Fruit fly (Drosophila melanogaster) whole organism, pupa: ENCODE data around the gene CG13060.

Experiments used
- CG10348 ChIP-seq: fragments of 200-800 bp; sonication (Bioruptor generic); IDR thresholded peaks from 2 replicates; pipeline ENCODE4 v1.3.6; 2022; ENCODE audit warnings: missing biosample characterization, missing genetic modification characterization
- CG12605 ChIP-seq: fragments of 200-800 bp; sonication (Bioruptor generic); IDR thresholded peaks from 2 replicates; pipeline ENCODE4 v1.3.6; 2022; ENCODE audit warnings: missing biosample characterization, missing genetic modification characterization
- CG14655 ChIP-seq: fragments of 200-800 bp; sonication (Bioruptor generic); optimal IDR thresholded peaks from 3 replicates; lab custom pipeline; 2017; ENCODE audit warnings: mild to moderate bottlenecking, missing biosample characterization, missing genetic modification reagents, missing genetic modification characterization
- CG17806 ChIP-seq: fragments of 200-800 bp; sonication (Bioruptor generic); optimal IDR thresholded peaks from 2 replicates; lab custom pipeline; 2018; ENCODE audit warnings: missing biosample characterization, mild to moderate bottlenecking, missing genetic modification characterization, moderate library complexity
- CG34367 ChIP-seq: fragments of 200-800 bp; sonication (Bioruptor generic); optimal IDR thresholded peaks from 2 replicates; lab custom pipeline; 2018; ENCODE audit warnings: missing biosample characterization, mild to moderate bottlenecking, missing genetic modification characterization
- CG9948 ChIP-seq: fragments of 200-800 bp; sonication (Bioruptor generic); optimal IDR thresholded peaks from 2 replicates; lab custom pipeline; 2018; ENCODE audit warnings: missing biosample characterization, mild to moderate bottlenecking, missing genetic modification characterization, moderate library complexity
- EcR ChIP-seq: fragments of 200-800 bp; sonication (Bioruptor generic); optimal IDR thresholded peaks from 3 replicates; lab custom pipeline; 2019; ENCODE audit warnings: missing biosample characterization, missing genetic modification characterization, mild to moderate bottlenecking, moderate library complexity, missing genetic modification reagents
- Ets98B ChIP-seq: fragments of 200-800 bp; sonication (Bioruptor generic); IDR thresholded peaks from 2 replicates; pipeline ENCODE4 v1.3.6; 2022; ENCODE audit warnings: missing biosample characterization, missing genetic modification characterization
- Pif1A ChIP-seq: fragments of 200-800 bp; sonication (Bioruptor generic); optimal IDR thresholded peaks from 3 replicates; lab custom pipeline; 2016; ENCODE audit warnings: missing biosample characterization, missing genetic modification characterization
- Pif1B ChIP-seq: fragments of 200-800 bp; sonication (Bioruptor generic); optimal IDR thresholded peaks from 3 replicates; lab custom pipeline; 2016; ENCODE audit warnings: missing biosample characterization, missing genetic modification characterization
- Snoo ChIP-seq: fragments of 200-800 bp; sonication (Bioruptor generic); optimal IDR thresholded peaks from 3 replicates; lab custom pipeline; 2017; ENCODE audit warnings: missing biosample characterization, mild to moderate bottlenecking, missing genetic modification characterization, inconsistent platforms

dm6 chr3L:16368199-16368598, 48.5 kb downstream of the CG13060 start, which contains the start of gene CG4842:
- TF ChIP-seq Pif1A (GFP tag; lab: Kevin White, UChicago) (no peak), EcR (GFP tag; lab: Kevin White, UChicago) (peak; percentile 7), Ets98B (GFP tag; lab: Robert Waterston, UW) (no peak), Pif1B (GFP tag; lab: Kevin White, UChicago) (no peak), CG34367 (tag; lab: Kevin White, UChicago) (no peak), CG9948 (no peak), CG17806 (tag; lab: Kevin White, UChicago) (no peak), CG10348 (GFP tag; lab: Robert Waterston, UW) (no peak), CG12605 (no peak), Snoo (tag; lab: Kevin White, UChicago) (no peak), CG14655 (no peak)
